Fruit fly (Drosophila melanogaster) whole organism, embryonic: ENCODE data around the gene CG8135.
A peak's percentile ranks its signal among the peaks of the same experiment; 100 is the strongest.

Experiments
- Aef1 ChIP-seq: fragments of 200-800 bp; sonication (Bioruptor generic); IDR thresholded peaks from 3 replicates; pipeline ENCODE4 v1.3.6; 2022; ENCODE audit warnings: missing biosample characterization, missing genetic modification characterization
- Antp ChIP-seq: fragments of 200-800 bp; sonication (Bioruptor generic); optimal IDR thresholded peaks from 3 replicates; lab custom pipeline; 2016; ENCODE audit warnings: missing biosample characterization, missing genetic modification characterization
- CG1024 ChIP-seq: fragments of 200-800 bp; sonication (Bioruptor generic); IDR thresholded peaks from 2 replicates; pipeline ENCODE4 v1.3.6; 2022; ENCODE audit warnings: missing biosample characterization, missing genetic modification characterization
- CG10366 ChIP-seq: fragments of 200-800 bp; sonication (Bioruptor generic); IDR thresholded peaks from 2 replicates; pipeline ENCODE4 v1.3.6; 2022; ENCODE audit warnings: missing biosample characterization, missing genetic modification characterization
- CG11695 ChIP-seq: fragments of 200-800 bp; sonication (Bioruptor generic); IDR thresholded peaks from 3 replicates; pipeline ENCODE4 v1.3.6; 2022; ENCODE audit warnings: missing biosample characterization, missing genetic modification characterization
- CG12236 ChIP-seq: fragments of 200-800 bp; sonication (Bioruptor generic); optimal IDR thresholded peaks from 2 replicates; lab custom pipeline; 2016; ENCODE audit warnings: missing biosample characterization, missing genetic modification characterization
- CG13123 ChIP-seq: fragments of 200-800 bp; sonication (Bioruptor generic); optimal IDR thresholded peaks from 2 replicates; lab custom pipeline; 2016; ENCODE audit warnings: missing biosample characterization, missing genetic modification characterization
- CG1602 ChIP-seq: fragments of 200-800 bp; sonication (Bioruptor generic); optimal IDR thresholded peaks from 3 replicates; lab custom pipeline; 2016; ENCODE audit warnings: missing biosample characterization, missing genetic modification characterization
- CG18262 ChIP-seq: fragments of 200-800 bp; optimal IDR thresholded peaks from 3 replicates; lab custom pipeline; 2019; ENCODE audit warnings: missing biosample characterization, mild to moderate bottlenecking, missing genetic modification characterization, moderate library complexity
- CG18764 ChIP-seq: fragments of 200-800 bp; sonication (Bioruptor generic); optimal IDR thresholded peaks from 3 replicates; lab custom pipeline; 2016; ENCODE audit warnings: missing biosample characterization, missing genetic modification characterization
- CG34376 ChIP-seq: fragments of 200-800 bp; sonication (Bioruptor generic); optimal IDR thresholded peaks from 2 replicates; lab custom pipeline; 2018; ENCODE audit warnings: missing biosample characterization, mild to moderate bottlenecking, missing genetic modification characterization
- CG3847 ChIP-seq: fragments of 200-800 bp; sonication (Bioruptor generic); IDR thresholded peaks from 2 replicates; pipeline ENCODE4 v1.3.6; 2022; ENCODE audit warnings: missing biosample characterization, missing genetic modification characterization
- CG4282 ChIP-seq: fragments of 200-800 bp; sonication (Bioruptor generic); optimal IDR thresholded peaks from 2 replicates; lab custom pipeline; 2016; ENCODE audit warnings: missing biosample characterization, missing genetic modification characterization
- CG6254 ChIP-seq: fragments of 200-800 bp; sonication (Bioruptor generic); optimal IDR thresholded peaks from 3 replicates; lab custom pipeline; 2017; ENCODE audit warnings: mild to moderate bottlenecking, missing biosample characterization, missing genetic modification reagents, missing genetic modification characterization
- CG6683 ChIP-seq: fragments of 200-800 bp; sonication (Bioruptor generic); optimal IDR thresholded peaks from 2 replicates; lab custom pipeline; 2017; ENCODE audit warnings: missing biosample characterization, mild to moderate bottlenecking, missing genetic modification characterization, missing genetic modification reagents
- CG6689 ChIP-seq: fragments of 200-800 bp; sonication (Bioruptor generic); IDR thresholded peaks from 2 replicates; pipeline ENCODE4 v1.3.6; 2022; ENCODE audit warnings: missing biosample characterization, missing genetic modification characterization
- CG7556 ChIP-seq: fragments of 200-800 bp; sonication (Bioruptor generic); optimal IDR thresholded peaks from 2 replicates; lab custom pipeline; 2017; ENCODE audit warnings: missing biosample characterization, mild to moderate bottlenecking, missing genetic modification characterization
- CG8924 ChIP-seq: fragments of 200-800 bp; optimal IDR thresholded peaks from 3 replicates; lab custom pipeline; 2019; ENCODE audit warnings: missing biosample characterization, mild to moderate bottlenecking, missing genetic modification characterization, moderate library complexity
- CHES-1-like ChIP-seq: fragments of 200-800 bp; sonication (Bioruptor generic); optimal IDR thresholded peaks from 2 replicates; lab custom pipeline; 2016; ENCODE audit warnings: missing biosample characterization, missing genetic modification characterization
- Doc2 ChIP-seq: fragments of 200-800 bp; sonication (Bioruptor generic); IDR thresholded peaks from 2 replicates; pipeline ENCODE4 v1.3.6; 2022; ENCODE audit warnings: missing biosample characterization, missing genetic modification characterization
- Dp ChIP-seq: fragments of 200-800 bp; sonication (Bioruptor generic); optimal IDR thresholded peaks from 2 replicates; lab custom pipeline; 2018; ENCODE audit warnings: missing biosample characterization, mild to moderate bottlenecking, missing genetic modification characterization, moderate library complexity
- Eip74EF ChIP-seq, 2 experiments: fragments of 200-800 bp in 1 of 2; fragments of >200 bp in 1 of 2; sonication (Bioruptor generic) in 1 of 2; optimal IDR thresholded peaks; 2 replicates each; lab custom pipeline; 2017 to 2019; ENCODE audit warnings: missing biosample characterization in 2 of 2, missing genetic modification characterization in 2 of 2, mild to moderate bottlenecking in 1 of 2, moderate library complexity in 1 of 2
- Ets97D ChIP-seq: fragments of 200-800 bp; sonication (Bioruptor generic); optimal IDR thresholded peaks from 3 replicates; lab custom pipeline; 2016; ENCODE audit warnings: missing biosample characterization, missing genetic modification characterization
- Oli ChIP-seq: fragments of 200-800 bp; sonication (Bioruptor generic); optimal IDR thresholded peaks from 2 replicates; lab custom pipeline; 2018; ENCODE audit warnings: missing biosample characterization, mild to moderate bottlenecking, missing genetic modification characterization, moderate library complexity
- PHDP ChIP-seq: fragments of 200-800 bp; sonication (Bioruptor generic); optimal IDR thresholded peaks from 3 replicates; lab custom pipeline; 2018; ENCODE audit warnings: missing biosample characterization, mild to moderate bottlenecking, missing genetic modification characterization, moderate library complexity
- Ptx1 ChIP-seq: fragments of 200-800 bp; sonication (Bioruptor generic); IDR thresholded peaks from 2 replicates; pipeline ENCODE4 v1.3.6; 2022; ENCODE audit warnings: missing biosample characterization, missing genetic modification characterization
- Ravus ChIP-seq: fragments of 200-800 bp; sonication (Bioruptor generic); IDR thresholded peaks from 2 replicates; pipeline ENCODE4 v1.3.6; 2022; ENCODE audit warnings: missing biosample characterization, missing genetic modification characterization
- Scr ChIP-seq: fragments of 200-800 bp; sonication (Bioruptor generic); IDR thresholded peaks from 2 replicates; pipeline ENCODE4 v1.3.6; 2022; ENCODE audit warnings: missing biosample characterization, missing genetic modification characterization; ENCODE audit not compliant: partially characterized antibody
- Ssrp ChIP-seq: fragments of 200-800 bp; sonication (Bioruptor generic); optimal IDR thresholded peaks from 2 replicates; lab custom pipeline; 2018; ENCODE audit warnings: missing biosample characterization, mild to moderate bottlenecking, missing genetic modification characterization, moderate library complexity
- Taf1 ChIP-seq: fragments of 200-800 bp; sonication (Bioruptor generic); IDR thresholded peaks from 2 replicates; pipeline ENCODE4 v1.3.6; 2022; ENCODE audit warnings: missing biosample characterization, missing genetic modification characterization
- Vsx1 ChIP-seq: fragments of 200-800 bp; sonication (Bioruptor generic); optimal IDR thresholded peaks from 2 replicates; lab custom pipeline; 2017; ENCODE audit warnings: missing biosample characterization, mild to moderate bottlenecking, missing genetic modification characterization, missing genetic modification reagents
- ab ChIP-seq: fragments of 200-800 bp; sonication (Bioruptor generic); optimal IDR thresholded peaks from 2 replicates; lab custom pipeline; 2016; ENCODE audit warnings: missing biosample characterization, missing genetic modification characterization
- cg ChIP-seq: fragments of 200-800 bp; sonication (Bioruptor generic); optimal IDR thresholded peaks from 3 replicates; lab custom pipeline; 2019; ENCODE audit warnings: missing biosample characterization, mild to moderate bottlenecking, missing genetic modification characterization, moderate library complexity
- crol ChIP-seq: fragments of 200-800 bp; sonication (Bioruptor generic); IDR thresholded peaks from 2 replicates; pipeline ENCODE4 v1.3.6; 2022; ENCODE audit warnings: missing biosample characterization, missing genetic modification characterization
- dan ChIP-seq: fragments of 200-800 bp; sonication (Bioruptor generic); IDR thresholded peaks from 2 replicates; pipeline ENCODE4 v1.3.6; 2022; ENCODE audit warnings: missing biosample characterization, missing genetic modification characterization
- dimm ChIP-seq: fragments of 200-800 bp; sonication (Bioruptor generic); IDR thresholded peaks from 2 replicates; pipeline ENCODE4 v1.3.6; 2022; ENCODE audit warnings: missing biosample characterization, missing genetic modification characterization
- grau ChIP-seq: fragments of 200-800 bp; optimal IDR thresholded peaks from 3 replicates; lab custom pipeline; 2019; ENCODE audit warnings: missing biosample characterization, mild to moderate bottlenecking, missing genetic modification characterization, moderate library complexity
- jigr1 ChIP-seq: fragments of 200-800 bp; sonication (Bioruptor generic); IDR thresholded peaks from 3 replicates; pipeline ENCODE4 v1.3.6; 2022; ENCODE audit warnings: missing biosample characterization, missing genetic modification characterization
- nerfin-2 ChIP-seq: fragments of 200-800 bp; sonication (Bioruptor generic); IDR thresholded peaks from 2 replicates; pipeline ENCODE4 v1.3.6; 2022; ENCODE audit warnings: missing biosample characterization, missing genetic modification characterization; ENCODE audit not compliant: partially characterized antibody
- prd ChIP-seq, 3 experiments: fragments of >200 bp in 2 of 3; fragments of 200-800 bp in 1 of 3; sonication (Bioruptor generic) in 1 of 3; optimal IDR thresholded peaks in 2 of 3; IDR thresholded peaks in 1 of 3; 2 replicates in 2 of 3; 3 replicates in 1 of 3; pipeline versions ENCODE4 v1.3.6 to Lab custom; 2017 to 2022; ENCODE audit warnings: missing biosample characterization in 1 of 3, missing genetic modification characterization in 1 of 3
- pros ChIP-seq: fragments of 200-800 bp; sonication (Bioruptor generic); optimal IDR thresholded peaks from 3 replicates; lab custom pipeline; 2019; ENCODE audit warnings: missing biosample characterization, mild to moderate bottlenecking, missing genetic modification characterization, moderate library complexity
- sd ChIP-seq: fragments of 200-800 bp; sonication (Bioruptor generic); optimal IDR thresholded peaks from 3 replicates; lab custom pipeline; 2018; ENCODE audit warnings: missing biosample characterization, mild to moderate bottlenecking, missing genetic modification characterization, moderate library complexity
- sim ChIP-seq: fragments of 200-800 bp; sonication (Bioruptor generic); IDR thresholded peaks from 2 replicates; pipeline ENCODE4 v1.3.6; 2022; ENCODE audit warnings: missing biosample characterization, missing genetic modification characterization
- sisA ChIP-seq: fragments of 200-800 bp; sonication (Bioruptor generic); IDR thresholded peaks from 2 replicates; pipeline ENCODE4 v1.3.6; 2022; ENCODE audit warnings: missing biosample characterization, missing genetic modification characterization
- sqz ChIP-seq: fragments of 200-800 bp; sonication (Bioruptor generic); optimal IDR thresholded peaks from 3 replicates; lab custom pipeline; 2018; ENCODE audit warnings: missing biosample characterization, mild to moderate bottlenecking, missing genetic modification characterization
- trem ChIP-seq: fragments of 200-800 bp; optimal IDR thresholded peaks from 3 replicates; lab custom pipeline; 2019; ENCODE audit warnings: missing biosample characterization, mild to moderate bottlenecking, missing genetic modification characterization, moderate library complexity
- twi ChIP-seq: fragments of 200-800 bp; optimal IDR thresholded peaks from 2 replicates; lab custom pipeline; 2019; ENCODE audit warnings: missing biosample characterization, mild to moderate bottlenecking, missing genetic modification characterization, moderate library complexity
- unpg ChIP-seq: fragments of 200-800 bp; sonication (Bioruptor generic); optimal IDR thresholded peaks from 3 replicates; lab custom pipeline; 2018; ENCODE audit warnings: missing biosample characterization, mild to moderate bottlenecking, missing genetic modification characterization, moderate library complexity
- vfl ChIP-seq: fragments of 200-800 bp; sonication (Bioruptor generic); optimal IDR thresholded peaks from 2 replicates; lab custom pipeline; 2016; ENCODE audit warnings: missing biosample characterization, missing genetic modification characterization
- wek ChIP-seq: fragments of 200-800 bp; sonication (Bioruptor generic); optimal IDR thresholded peaks from 3 replicates; lab custom pipeline; 2018; ENCODE audit warnings: missing biosample characterization, mild to moderate bottlenecking, missing genetic modification characterization, moderate library complexity

The CG8135 gene

DNA sequence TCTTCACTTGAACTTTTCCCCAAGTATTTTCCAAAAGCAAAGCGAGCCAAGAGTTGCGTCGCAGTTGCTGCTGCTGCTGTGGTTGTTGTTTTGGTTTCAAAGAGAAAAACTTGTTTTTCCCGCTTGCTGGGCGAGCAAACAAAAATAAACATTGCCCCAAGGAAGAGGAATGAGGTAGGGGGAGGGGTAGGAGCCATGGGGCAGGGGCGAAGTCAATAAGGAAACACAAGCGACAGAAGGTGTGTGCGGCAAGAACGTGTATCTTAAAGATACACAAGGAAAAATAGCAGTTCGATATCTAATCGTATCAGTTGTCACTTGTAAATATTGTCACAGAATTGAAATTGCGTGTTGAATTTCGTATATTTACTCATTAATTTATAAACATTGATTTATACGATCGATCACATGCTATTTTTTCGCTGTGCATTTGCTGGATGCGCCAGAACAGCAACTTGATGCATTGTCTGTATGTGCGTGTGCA lies 10.6 kb upstream of the CG8135 start (continued):
- TF ChIP-seq vfl (GFP tag; lab: Kevin White, UChicago) (no peak), unpg (GFP tag; lab: Kevin White, UChicago) (peak; percentile 79), Vsx1 (GFP tag; lab: Kevin White, UChicago) (peak; percentile 58), Ravus (GFP tag; lab: Robert Waterston, UW) (no peak), CG6254 (GFP tag; lab: Kevin White, UChicago) (peak; percentile 77), CHES-1-like (GFP tag; lab: Kevin White, UChicago) (no peak), nerfin-2 (GFP tag; lab: Robert Waterston, UW) (no peak), CG4282 (GFP tag; lab: Kevin White, UChicago) (no peak), crol (GFP tag; lab: Robert Waterston, UW) (peak; percentile 61), Taf1 (GFP tag; lab: Robert Waterston, UW) (no peak), sd (peak; percentile 52), dimm (no peak), Eip74EF (GFP tag; optimal IDR thresholded peaks at IDR 0.05; lab: Kevin White, UChicago) (peak in 1 of 2 experiments; percentile 59), CG34376 (GFP tag; lab: Kevin White, UChicago) (peak; percentile 30), sim (GFP tag; lab: Robert Waterston, UW) (peak; percentile 66), wek (peak; percentile 70), CG6683 (peak; percentile 8), jigr1 (GFP tag; lab: Robert Waterston, UW) (no peak), Ets97D (GFP tag; lab: Kevin White, UChicago) (no peak), dan (GFP tag; lab: Robert Waterston, UW) (0 out of 2 replicates have a peak, but pooled peaks have one; percentile 6), CG6689 (GFP tag; lab: Robert Waterston, UW) (peak; percentile 60; the same call in 1 of the 2 replicates), twi (tag; lab: Kevin White, UChicago) (peak; percentile 76), CG18262 (peak; percentile 87), CG7556 (peak; percentile 66), PHDP (tag; lab: Kevin White, UChicago) (peak; percentile 79), Dp (GFP tag; lab: Kevin White, UChicago) (no peak), CG13123 (GFP tag; lab: Kevin White, UChicago) (peak; percentile 52), pros (peak; percentile 69), sisA (peak; percentile 58), sqz (peak; percentile 72), cg (GFP tag; lab: Kevin White, UChicago) (peak; percentile 15), CG18764 (GFP tag; lab: Kevin White, UChicago) (peak; percentile 60), prd (optimal IDR thresholded peaks at IDR 0.05; lab: Kevin White, UChicago) (no peak), prd (GFP tag; IDR thresholded peaks at IDR 0.05; lab: Robert Waterston, UW) (peak; percentile 70; the same call in 2 of the 3 replicates), ab (GFP tag; lab: Kevin White, UChicago) (no peak), Doc2 (GFP tag; lab: Robert Waterston, UW) (no peak), CG1602 (peak; percentile 60), grau (tag; lab: Kevin White, UChicago) (peak; percentile 74), Ssrp (tag; lab: Kevin White, UChicago) (peak; percentile 70), Ptx1 (GFP tag; lab: Robert Waterston, UW) (peak; percentile 64), Scr (GFP tag; lab: Robert Waterston, UW) (no peak), Antp (GFP tag; lab: Kevin White, UChicago) (peak; percentile 24), CG8924 (peak; percentile 79), CG12236 (GFP tag; lab: Kevin White, UChicago) (no peak), CG1024 (GFP tag; lab: Robert Waterston, UW) (0 out of 2 replicates have a peak, but pooled peaks have one; percentile 38), CG3847 (GFP tag; lab: Robert Waterston, UW) (no peak; the same call in 1 of the 2 replicates), CG10366 (GFP tag; lab: Robert Waterston, UW) (peak; percentile 39), Oli (tag; lab: Kevin White, UChicago) (peak; percentile 69), trem (tag; lab: Kevin White, UChicago) (peak; percentile 76), CG11695 (GFP tag; lab: Robert Waterston, UW) (peak; percentile 65; the same call in 2 of the 3 replicates), Aef1 (GFP tag; lab: Robert Waterston, UW) (no peak)
